Worm (Caenorhabditis elegans) whole organism, young adult: Measurements from ENCODE around the gene T28H10.1.

ENCODE experiments used
- B0019.2 ChIP-seq: fragments of 200-800 bp; sonication (Bioruptor generic); conservative IDR thresholded peaks from 2 replicates; pipeline ENCODE4 v1.3.6; 2022; ENCODE audit warnings: missing genetic modification reagents, missing genetic modification characterization, missing compliant biosample characterization
- C17E4.6 ChIP-seq: fragments of 200-800 bp; sonication (Bioruptor generic); IDR thresholded peaks from 2 replicates; pipeline ENCODE4 v1.3.6; 2022; ENCODE audit warnings: missing genetic modification reagents, missing genetic modification characterization, missing compliant biosample characterization
- F33H1.4 ChIP-seq: fragments of 200-800 bp; sonication (Bioruptor generic); IDR thresholded peaks from 2 replicates; pipeline ENCODE4 v1.3.6; 2022; ENCODE audit warnings: missing genetic modification reagents, missing genetic modification characterization, missing compliant biosample characterization
- F39B2.1 ChIP-seq: fragments of 200-800 bp; sonication (Bioruptor generic); IDR thresholded peaks from 2 replicates; pipeline ENCODE4 v1.3.6; 2022; ENCODE audit warnings: missing genetic modification reagents, missing genetic modification characterization, missing compliant biosample characterization
- K12H6.12 ChIP-seq: fragments of 200-800 bp; sonication (Bioruptor generic); optimal IDR thresholded peaks from 2 replicates; lab custom pipeline; 2018; ENCODE audit warnings: mild to moderate bottlenecking, missing genetic modification characterization, missing compliant biosample characterization
- Y53F4B.3 ChIP-seq: fragments of 200-800 bp; sonication (Bioruptor generic); IDR thresholded peaks from 2 replicates; pipeline ENCODE4 v1.3.6; 2022; ENCODE audit warnings: missing genetic modification reagents, missing genetic modification characterization, missing compliant biosample characterization
- Y67H2A.10 ChIP-seq: fragments of 200-800 bp; sonication (Bioruptor generic); conservative IDR thresholded peaks from 2 replicates; pipeline ENCODE4 v1.3.6; 2022; ENCODE audit warnings: missing genetic modification reagents, missing genetic modification characterization, missing compliant biosample characterization
- Y95B8A.8 ChIP-seq: fragments of 200-800 bp; sonication (Bioruptor generic); IDR thresholded peaks from 2 replicates; pipeline ENCODE4 v1.3.6; 2022; ENCODE audit warnings: missing genetic modification reagents, missing genetic modification characterization, missing compliant biosample characterization
- ZK185.1 ChIP-seq: sonication (generic microtip); optimal IDR thresholded peaks from 2 replicates; lab custom pipeline; 2016; ENCODE audit warnings: mild to moderate bottlenecking, missing genetic modification characterization, missing compliant biosample characterization; ENCODE audit not compliant: poor library complexity, severe bottlenecking
- aptf-3 ChIP-seq: fragments of 200-800 bp; sonication (Bioruptor generic); IDR thresholded peaks from 2 replicates; pipeline ENCODE4 v1.3.6; 2022; ENCODE audit warnings: missing genetic modification characterization, missing compliant biosample characterization
- athp-1 ChIP-seq: sonication (generic microtip); optimal IDR thresholded peaks from 2 replicates; lab custom pipeline; 2017; ENCODE audit warnings: mild to moderate bottlenecking, missing genetic modification characterization, missing compliant biosample characterization
- bed-1 ChIP-seq: fragments of 200-800 bp; sonication (Bioruptor generic); IDR thresholded peaks from 2 replicates; pipeline ENCODE4 v1.3.6; 2022; ENCODE audit warnings: missing genetic modification reagents, missing genetic modification characterization, missing compliant biosample characterization
- ceh-100 ChIP-seq: fragments of 200-800 bp; sonication (Bioruptor generic); IDR thresholded peaks from 2 replicates; pipeline ENCODE4 v1.3.6; 2022; ENCODE audit warnings: missing genetic modification reagents, missing genetic modification characterization, missing compliant biosample characterization
- ceh-40 ChIP-seq: fragments of 200-800 bp; sonication (Bioruptor generic); IDR thresholded peaks from 2 replicates; pipeline ENCODE4 v1.3.6; 2022; ENCODE audit warnings: missing genetic modification characterization, missing compliant biosample characterization
- die-1 ChIP-seq: sonication (generic microtip); optimal IDR thresholded peaks from 2 replicates; lab custom pipeline; 2016; ENCODE audit warnings: missing genotype, mild to moderate bottlenecking, missing genetic modification characterization, missing compliant biosample characterization
- dox-1 ChIP-seq: fragments of 200-800 bp; sonication (Bioruptor generic); IDR thresholded peaks from 2 replicates; pipeline ENCODE4 v1.3.6; 2022; ENCODE audit warnings: missing genetic modification reagents, missing genetic modification characterization, missing compliant biosample characterization
- dpff-1 ChIP-seq: sonication (generic microtip); optimal IDR thresholded peaks from 2 replicates; lab custom pipeline; 2017; ENCODE audit warnings: mild to moderate bottlenecking, missing genetic modification characterization, missing compliant biosample characterization
- dpl-1 ChIP-seq: fragments of 150-350 bp; optimal IDR thresholded peaks from 2 replicates; lab custom pipeline; 2014; ENCODE audit warnings: missing biosample characterization, missing genetic modification reagents, missing genetic modification characterization
- egl-18 ChIP-seq: fragments of 200-800 bp; sonication (Bioruptor generic); IDR thresholded peaks from 2 replicates; pipeline ENCODE4 v1.3.6; 2022; ENCODE audit warnings: missing genetic modification reagents, missing genetic modification characterization, missing compliant biosample characterization
- gei-17 ChIP-seq: fragments of 200-800 bp; sonication (Bioruptor generic); optimal IDR thresholded peaks from 2 replicates; lab custom pipeline; 2018; ENCODE audit warnings: mild to moderate bottlenecking, missing genetic modification characterization, missing compliant biosample characterization
- him-1 ChIP-seq: sonication (generic microtip); optimal IDR thresholded peaks from 2 replicates; lab custom pipeline; 2016; ENCODE audit warnings: missing genotype, missing genetic modification reagents, missing genetic modification characterization, missing compliant biosample characterization
- hmg-1.2 ChIP-seq: fragments of 200-800 bp; sonication (Bioruptor generic); IDR thresholded peaks from 2 replicates; pipeline ENCODE4 v1.3.6; 2022; ENCODE audit warnings: missing genetic modification reagents, missing genetic modification characterization, missing compliant biosample characterization
- let-607 ChIP-seq, 2 experiments: fragments of 200-800 bp in 1 of 2; sonication (Bioruptor generic) in 1 of 2; sonication (generic microtip) in 1 of 2; optimal IDR thresholded peaks; 2 replicates each; lab custom pipeline; 2016 to 2018; ENCODE audit warnings: mild to moderate bottlenecking in 2 of 2, missing compliant biosample characterization in 2 of 2, missing genetic modification characterization in 2 of 2, moderate library complexity in 2 of 2, missing genotype in 1 of 2
- lin-35 ChIP-seq, 3 experiments: fragments of 150-350 bp in 2 of 3; sonication (generic microtip) in 1 of 3; optimal IDR thresholded peaks; 2 replicates each; lab custom pipeline; 2014 to 2018; ENCODE audit warnings: missing biosample characterization in 3 of 3, missing genetic modification characterization in 3 of 3, missing genetic modification reagents in 3 of 3
- lin-54 ChIP-seq: fragments of 200-800 bp; sonication (Bioruptor generic); optimal IDR thresholded peaks from 2 replicates; lab custom pipeline; 2018; ENCODE audit warnings: mild to moderate bottlenecking, missing genetic modification characterization, missing compliant biosample characterization
- lir-1 ChIP-seq: fragments of 200-800 bp; sonication (Bioruptor generic); conservative IDR thresholded peaks from 2 replicates; pipeline ENCODE4 v1.3.6; 2022; ENCODE audit warnings: missing genetic modification reagents, missing genetic modification characterization, missing compliant biosample characterization
- lsl-1 ChIP-seq: fragments of 200-800 bp; sonication (Bioruptor generic); optimal IDR thresholded peaks from 2 replicates; lab custom pipeline; 2018; ENCODE audit warnings: mild to moderate bottlenecking, missing genetic modification characterization, moderate library complexity, missing compliant biosample characterization
- lsy-27 ChIP-seq: sonication (generic microtip); optimal IDR thresholded peaks from 2 replicates; lab custom pipeline; 2017; ENCODE audit warnings: missing genetic modification characterization, mild to moderate bottlenecking, missing compliant biosample characterization, antibody characterized with exemption, missing genotype, borderline replicate concordance; ENCODE audit not compliant: insufficient read depth
- madf-3 ChIP-seq: fragments of 200-800 bp; sonication (Bioruptor generic); IDR thresholded peaks from 2 replicates; pipeline ENCODE4 v1.3.6; 2022; ENCODE audit warnings: missing genetic modification reagents, missing genetic modification characterization, missing compliant biosample characterization
- madf-6 ChIP-seq: fragments of 200-800 bp; sonication (Bioruptor generic); IDR thresholded peaks from 2 replicates; pipeline ENCODE4 v1.3.6; 2022; ENCODE audit warnings: missing genetic modification reagents, missing genetic modification characterization, missing compliant biosample characterization
- pha-4 ChIP-seq: fragments of 150-350 bp; sonication (generic microtip); optimal IDR thresholded peaks from 2 replicates; lab custom pipeline; 2014; ENCODE audit warnings: missing biosample characterization, missing genetic modification reagents, missing genetic modification characterization
- rcor-1 ChIP-seq: fragments of 200-800 bp; sonication (Bioruptor generic); IDR thresholded peaks from 2 replicates; pipeline ENCODE4 v1.3.6; 2022; ENCODE audit warnings: missing genetic modification reagents, missing genetic modification characterization, missing compliant biosample characterization
- repo-1 ChIP-seq: sonication (generic microtip); optimal IDR thresholded peaks from 2 replicates; lab custom pipeline; 2017; ENCODE audit warnings: mild to moderate bottlenecking, missing genetic modification characterization, missing compliant biosample characterization
- rpc-1 ChIP-seq, 2 experiments: fragments of 150-350 bp in 1 of 2; sonication (generic microtip) in 1 of 2; optimal IDR thresholded peaks; 2 replicates each; lab custom pipeline; 2014 to 2018; ENCODE audit warnings: missing biosample characterization in 1 of 2, missing genetic modification characterization in 1 of 2, missing genetic modification reagents in 1 of 2, missing genotype in 1 of 2
- sdz-38 ChIP-seq: sonication (generic microtip); optimal IDR thresholded peaks from 2 replicates; lab custom pipeline; 2016; ENCODE audit warnings: missing genotype, missing genetic modification characterization, missing compliant biosample characterization
- sea-2 ChIP-seq: fragments of 200-800 bp; sonication (Bioruptor generic); IDR thresholded peaks from 2 replicates; pipeline ENCODE4 v1.3.6; 2022; ENCODE audit warnings: missing genetic modification characterization, missing compliant biosample characterization
- snpc-4 ChIP-seq, 5 experiments: fragments of 150-350 bp in 1 of 5; sonication (generic microtip) in 4 of 5; optimal IDR thresholded peaks; 2 replicates each; lab custom pipeline; 2014 to 2018; ENCODE audit warnings: missing genetic modification characterization in 5 of 5, missing biosample characterization in 3 of 5, antibody characterized with exemption in 2 of 5, mild to moderate bottlenecking in 2 of 5, missing compliant biosample characterization in 2 of 5, missing genotype in 2 of 5, moderate library complexity in 2 of 5, missing genetic modification reagents in 1 of 5
- somi-1 ChIP-seq: fragments of 200-800 bp; sonication (Bioruptor generic); optimal IDR thresholded peaks from 2 replicates; lab custom pipeline; 2018; ENCODE audit warnings: mild to moderate bottlenecking, missing genetic modification characterization, missing compliant biosample characterization
- tbp1 ChIP-seq: fragments of 200-800 bp; sonication (Bioruptor generic); optimal IDR thresholded peaks from 2 replicates; lab custom pipeline; 2018; ENCODE audit warnings: mild to moderate bottlenecking, missing genetic modification characterization, missing compliant biosample characterization
- tbx-9 ChIP-seq: sonication (generic microtip); optimal IDR thresholded peaks from 2 replicates; lab custom pipeline; 2016; ENCODE audit warnings: borderline replicate concordance, missing genetic modification characterization, inconsistent platforms, missing compliant biosample characterization
- unc-130 ChIP-seq: sonication (generic microtip); optimal IDR thresholded peaks from 2 replicates; lab custom pipeline; 2016; ENCODE audit warnings: missing genetic modification reagents, missing genetic modification characterization, missing compliant biosample characterization
- xnd-1 ChIP-seq: sonication (generic microtip); optimal IDR thresholded peaks from 2 replicates; lab custom pipeline; 2016; ENCODE audit warnings: missing genotype, missing genetic modification reagents, missing genetic modification characterization, missing compliant biosample characterization
- zfh-2 ChIP-seq: fragments of 200-800 bp; sonication (Bioruptor generic); conservative IDR thresholded peaks from 2 replicates; pipeline ENCODE4 v1.3.6; 2022; ENCODE audit warnings: missing genetic modification reagents, missing genetic modification characterization, missing compliant biosample characterization
- ztf-18 ChIP-seq: sonication (generic microtip); optimal IDR thresholded peaks from 2 replicates; lab custom pipeline; 2016; ENCODE audit warnings: missing genotype, mild to moderate bottlenecking, missing genetic modification characterization, missing compliant biosample characterization
- ztf-3 ChIP-seq: fragments of 200-800 bp; sonication (Bioruptor generic); optimal IDR thresholded peaks from 2 replicates; lab custom pipeline; 2018; ENCODE audit warnings: mild to moderate bottlenecking, missing genetic modification characterization, missing compliant biosample characterization
- ztf-6 ChIP-seq: fragments of 200-800 bp; sonication (Bioruptor generic); IDR thresholded peaks from 2 replicates; pipeline ENCODE4 v1.3.6; 2022; ENCODE audit warnings: missing genetic modification reagents, missing genetic modification characterization, missing compliant biosample characterization

T28H10.1 gene

DNA sequence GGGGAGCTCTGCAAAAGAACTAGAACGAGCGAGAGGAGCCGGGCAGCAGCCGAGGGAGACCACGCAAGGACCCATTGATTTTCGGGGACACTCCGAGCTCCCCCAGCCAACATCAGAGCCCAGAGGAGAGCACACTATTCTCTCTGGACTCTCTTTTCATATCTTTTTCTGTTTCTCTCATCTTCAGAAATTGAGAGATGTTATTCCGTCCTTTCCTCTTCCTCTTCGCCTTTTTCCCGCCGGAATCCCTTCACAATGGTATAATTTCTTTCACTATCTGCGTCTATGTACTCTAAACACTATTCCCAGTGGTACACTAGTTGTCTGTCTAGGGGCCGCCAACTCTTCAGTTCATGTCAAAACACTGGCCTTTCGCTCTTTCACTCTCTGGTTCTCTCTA lies 38.2 kb upstream of the T28H10.1 start (continued):
- TF ChIP-seq Y53F4B.3 (GFP tag; lab: Robert Waterston, UW) (no peak), B0019.2 (GFP tag; lab: Robert Waterston, UW) (no peak), athp-1 (tag; lab: Kevin White, UChicago) (no peak), lsy-27 (tag; lab: Kevin White, UChicago) (no peak), tbx-9 (tag; lab: Kevin White, UChicago) (no peak), madf-3 (no peak), unc-130 (no peak), madf-6 (GFP tag; lab: Robert Waterston, UW) (peak; percentile 17; the same call in 1 of the 2 replicates), ztf-18 (no peak), ceh-40 (GFP tag; lab: Robert Waterston, UW) (no peak), him-1 (tag; lab: Kevin White, UChicago) (no peak), F33H1.4 (GFP tag; lab: Robert Waterston, UW) (0 out of 2 replicates have a peak, but pooled peaks have one; percentile 19), die-1 (tag; lab: Kevin White, UChicago) (no peak), sdz-38 (tag; lab: Kevin White, UChicago) (no peak), snpc-4 (GFP tag; optimal IDR thresholded peaks at IDR 0.05; lab: Kevin White, UChicago) (no peak), snpc-4 (tag; optimal IDR thresholded peaks at IDR 0.05; lab: Kevin White, UChicago) (peak in 2 of 4 experiments; percentile 39 to 45), K12H6.12 (tag; lab: Kevin White, UChicago) (peak; percentile 89), repo-1 (no peak), ZK185.1 (tag; lab: Kevin White, UChicago) (peak; percentile 2), dpl-1 (no peak), Y67H2A.10 (GFP tag; lab: Robert Waterston, UW) (no peak), pha-4 (no peak), dox-1 (GFP tag; lab: Robert Waterston, UW) (peak; percentile 72), somi-1 (GFP tag; lab: Kevin White, UChicago) (peak; percentile 83), lin-35 (GFP tag; optimal IDR thresholded peaks at IDR 0.05; lab: Kevin White, UChicago) (peak in 2 of 3 experiments; percentile 13 to 62), bed-1 (GFP tag; lab: Robert Waterston, UW) (no peak), lsl-1 (no peak), Y95B8A.8 (GFP tag; lab: Robert Waterston, UW) (no peak), ceh-100 (no peak), rpc-1 (optimal IDR thresholded peaks at IDR 0.05; lab: Kevin White, UChicago) (no peak), rpc-1 (tag; optimal IDR thresholded peaks at IDR 0.05; lab: Kevin White, UChicago) (no peak), gei-17 (GFP tag; lab: Kevin White, UChicago) (no peak), zfh-2 (peak; percentile 98), C17E4.6 (GFP tag; lab: Robert Waterston, UW) (no peak), ztf-3 (GFP tag; lab: Kevin White, UChicago) (no peak), hmg-1.2 (GFP tag; lab: Robert Waterston, UW) (peak; percentile 86), let-607 (tag; optimal IDR thresholded peaks at IDR 0.05; lab: Kevin White, UChicago) (no peak), ztf-6 (GFP tag; lab: Robert Waterston, UW) (no peak), F39B2.1 (GFP tag; lab: Robert Waterston, UW) (no peak), lir-1 (GFP tag; lab: Robert Waterston, UW) (no peak), sea-2 (no peak), rcor-1 (0 out of 2 replicates have a peak, but pooled peaks have one; percentile 32), tbp1 (GFP tag; lab: Kevin White, UChicago) (peak; percentile 1), lin-54 (GFP tag; lab: Kevin White, UChicago) (no peak), egl-18 (GFP tag; lab: Robert Waterston, UW) (no peak), xnd-1 (tag; lab: Kevin White, UChicago) (no peak), aptf-3 (no peak), dpff-1 (tag; lab: Kevin White, UChicago) (no peak)
